Fruit fly (Drosophila melanogaster) whole organism, embryonic: ENCODE measurements around the gene CG43439.
A peak's percentile ranks its signal among the peaks of the same experiment; 100 is the strongest.

Source experiments
- CG10147 ChIP-seq: fragments of 200-800 bp; sonication (Bioruptor generic); optimal IDR thresholded peaks from 2 replicates; lab custom pipeline; 2019; ENCODE audit warnings: missing biosample characterization, mild to moderate bottlenecking, missing genetic modification characterization, moderate library complexity
- CG10267 ChIP-seq: fragments of 200-800 bp; sonication (Bioruptor generic); optimal IDR thresholded peaks from 2 replicates; lab custom pipeline; 2018; ENCODE audit warnings: missing biosample characterization, mild to moderate bottlenecking, missing genetic modification characterization, moderate library complexity
- CG10959 ChIP-seq: fragments of 200-800 bp; sonication (Bioruptor generic); IDR thresholded peaks from 2 replicates; pipeline ENCODE4 v1.3.6; 2022; ENCODE audit warnings: missing biosample characterization, missing genetic modification characterization
- CG12104 ChIP-seq: fragments of 200-800 bp; sonication (Bioruptor generic); optimal IDR thresholded peaks from 3 replicates; lab custom pipeline; 2016; ENCODE audit warnings: missing biosample characterization, missing genetic modification characterization
- CG16779 ChIP-seq: fragments of 200-800 bp; sonication (Bioruptor generic); IDR thresholded peaks from 2 replicates; pipeline ENCODE4 v1.3.6; 2022; ENCODE audit warnings: missing biosample characterization, missing genetic modification characterization
- CG16813 ChIP-seq: fragments of 200-800 bp; sonication (Bioruptor generic); IDR thresholded peaks from 3 replicates; pipeline ENCODE4 v1.3.6; 2022; ENCODE audit warnings: missing biosample characterization, missing genetic modification characterization; ENCODE audit not compliant: partially characterized antibody
- CG2129 ChIP-seq: fragments of 200-800 bp; sonication (Bioruptor generic); IDR thresholded peaks from 2 replicates; pipeline ENCODE4 v1.3.6; 2022; ENCODE audit warnings: missing biosample characterization, missing genetic modification characterization; ENCODE audit not compliant: partially characterized antibody
- CG30403 ChIP-seq: fragments of 200-800 bp; sonication (Bioruptor generic); optimal IDR thresholded peaks from 3 replicates; lab custom pipeline; 2016; ENCODE audit warnings: missing biosample characterization, missing genetic modification characterization
- CG4282 ChIP-seq: fragments of 200-800 bp; sonication (Bioruptor generic); optimal IDR thresholded peaks from 2 replicates; lab custom pipeline; 2016; ENCODE audit warnings: missing biosample characterization, missing genetic modification characterization
- CG7556 ChIP-seq: fragments of 200-800 bp; sonication (Bioruptor generic); optimal IDR thresholded peaks from 2 replicates; lab custom pipeline; 2017; ENCODE audit warnings: missing biosample characterization, mild to moderate bottlenecking, missing genetic modification characterization
- CG7745 ChIP-seq: fragments of 200-800 bp; sonication (Bioruptor generic); optimal IDR thresholded peaks from 2 replicates; lab custom pipeline; 2018; ENCODE audit warnings: missing biosample characterization, mild to moderate bottlenecking, missing genetic modification characterization, moderate library complexity
- CG8478 ChIP-seq: fragments of >200 bp; optimal IDR thresholded peaks from 2 replicates; lab custom pipeline; 2018
- Deaf1 ChIP-seq: fragments of 200-800 bp; optimal IDR thresholded peaks from 3 replicates; lab custom pipeline; 2019; ENCODE audit warnings: missing biosample characterization, mild to moderate bottlenecking, missing genetic modification characterization, moderate library complexity
- Ets65A ChIP-seq: fragments of 200-800 bp; sonication (Bioruptor generic); peaks from one replicate; lab custom pipeline; 2016; ENCODE audit warnings: missing biosample characterization, missing genetic modification characterization
- GATAe ChIP-seq: fragments of 200-800 bp; sonication (Bioruptor generic); conservative IDR thresholded peaks from 2 replicates; pipeline ENCODE4 v1.3.6; 2022; ENCODE audit warnings: missing biosample characterization, missing genetic modification characterization
- Hr39 ChIP-seq: fragments of >200 bp; optimal IDR thresholded peaks from 2 replicates; lab custom pipeline; 2017
- Kr ChIP-seq: fragments of 200-800 bp; sonication (Bioruptor generic); optimal IDR thresholded peaks from 2 replicates; lab custom pipeline; 2017; ENCODE audit warnings: missing biosample characterization, mild to moderate bottlenecking, missing genetic modification characterization
- Med ChIP-seq: fragments of 200-800 bp; sonication (Bioruptor generic); peaks from one replicate; lab custom pipeline; 2016; ENCODE audit warnings: missing biosample characterization, missing genetic modification characterization, mild to moderate bottlenecking, inconsistent platforms, moderate library complexity
- Oaz ChIP-seq: fragments of 200-800 bp; sonication (Bioruptor generic); IDR thresholded peaks from 2 replicates; pipeline ENCODE4 v1.3.6; 2022; ENCODE audit warnings: missing biosample characterization, missing genetic modification characterization
- Pdp1 ChIP-seq, 2 experiments: fragments of 200-800 bp; sonication (Bioruptor generic); optimal IDR thresholded peaks; 3 replicates each; lab custom pipeline; 2016; ENCODE audit warnings: missing biosample characterization in 2 of 2, missing genetic modification characterization in 2 of 2, mild to moderate bottlenecking in 1 of 2, moderate library complexity in 1 of 2
- Vsx1 ChIP-seq: fragments of 200-800 bp; sonication (Bioruptor generic); optimal IDR thresholded peaks from 2 replicates; lab custom pipeline; 2017; ENCODE audit warnings: missing biosample characterization, mild to moderate bottlenecking, missing genetic modification characterization, missing genetic modification reagents
- al ChIP-seq: fragments of 200-800 bp; sonication (Bioruptor generic); IDR thresholded peaks from 2 replicates; pipeline ENCODE4 v1.3.6; 2022; ENCODE audit warnings: missing biosample characterization, missing genetic modification characterization
- ara ChIP-seq: fragments of 200-800 bp; sonication (Bioruptor generic); IDR thresholded peaks from 2 replicates; pipeline ENCODE4 v1.3.6; 2022; ENCODE audit warnings: missing biosample characterization, missing genetic modification characterization
- cg ChIP-seq: fragments of 200-800 bp; sonication (Bioruptor generic); optimal IDR thresholded peaks from 3 replicates; lab custom pipeline; 2019; ENCODE audit warnings: missing biosample characterization, mild to moderate bottlenecking, missing genetic modification characterization, moderate library complexity
- chif ChIP-seq, 2 experiments: fragments of 200-800 bp; sonication (Bioruptor generic); optimal IDR thresholded peaks; 3 replicates each; lab custom pipeline; 2016; ENCODE audit warnings: missing biosample characterization in 2 of 2, missing genetic modification characterization in 2 of 2
- dmrt99B ChIP-seq: fragments of 200-800 bp; sonication (Bioruptor generic); optimal IDR thresholded peaks from 2 replicates; lab custom pipeline; 2018; ENCODE audit warnings: missing biosample characterization, mild to moderate bottlenecking, missing genetic modification characterization, moderate library complexity
- gem ChIP-seq: fragments of 200-800 bp; sonication (Bioruptor generic); optimal IDR thresholded peaks from 2 replicates; lab custom pipeline; 2019; ENCODE audit warnings: missing biosample characterization, mild to moderate bottlenecking, missing genetic modification characterization, moderate library complexity
- lov ChIP-seq, 2 experiments: fragments of 200-800 bp in 1 of 2; fragments of >200 bp in 1 of 2; sonication (Bioruptor generic) in 1 of 2; IDR thresholded peaks in 1 of 2; optimal IDR thresholded peaks in 1 of 2; 2 replicates in 1 of 2; 3 replicates in 1 of 2; pipeline versions ENCODE4 v1.3.6 to Lab custom; 2017 to 2022; ENCODE audit warnings: missing biosample characterization in 1 of 2, missing genetic modification characterization in 1 of 2
- pho ChIP-seq: fragments of 200-800 bp; sonication (Bioruptor generic); optimal IDR thresholded peaks from 2 replicates; lab custom pipeline; 2016; ENCODE audit warnings: missing biosample characterization, missing genetic modification characterization
- prd ChIP-seq, 3 experiments: fragments of >200 bp in 2 of 3; fragments of 200-800 bp in 1 of 3; sonication (Bioruptor generic) in 1 of 3; optimal IDR thresholded peaks in 2 of 3; IDR thresholded peaks in 1 of 3; 2 replicates in 2 of 3; 3 replicates in 1 of 3; pipeline versions ENCODE4 v1.3.6 to Lab custom; 2017 to 2022; ENCODE audit warnings: missing biosample characterization in 1 of 3, missing genetic modification characterization in 1 of 3
- sc ChIP-seq, 3 experiments: fragments of >200 bp in 2 of 3; fragments of 200-800 bp in 1 of 3; sonication (Bioruptor generic) in 1 of 3; optimal IDR thresholded peaks; 2 replicates in 2 of 3; 3 replicates in 1 of 3; lab custom pipeline; 2017; ENCODE audit warnings: mild to moderate bottlenecking in 1 of 3, missing biosample characterization in 1 of 3, missing genetic modification characterization in 1 of 3, missing genetic modification reagents in 1 of 3
- scrt ChIP-seq: fragments of 200-800 bp; sonication (Bioruptor generic); optimal IDR thresholded peaks from 2 replicates; lab custom pipeline; 2018; ENCODE audit warnings: missing biosample characterization, mild to moderate bottlenecking, missing genetic modification characterization, moderate library complexity
- sens ChIP-seq: fragments of 200-800 bp; sonication (Bioruptor generic); peaks from one replicate; lab custom pipeline; 2016; ENCODE audit warnings: missing biosample characterization, missing genetic modification characterization
- sim ChIP-seq: fragments of 200-800 bp; sonication (Bioruptor generic); IDR thresholded peaks from 2 replicates; pipeline ENCODE4 v1.3.6; 2022; ENCODE audit warnings: missing biosample characterization, missing genetic modification characterization
- sr ChIP-seq: fragments of 200-800 bp; sonication (Bioruptor generic); IDR thresholded peaks from 3 replicates; pipeline ENCODE4 v1.3.6; 2022; ENCODE audit warnings: missing biosample characterization, missing genetic modification characterization
- stwl ChIP-seq: fragments of 200-800 bp; sonication (Bioruptor generic); optimal IDR thresholded peaks from 3 replicates; lab custom pipeline; 2018; ENCODE audit warnings: missing biosample characterization, mild to moderate bottlenecking, missing genetic modification characterization, moderate library complexity
- tx ChIP-seq: fragments of 200-800 bp; sonication (Bioruptor generic); optimal IDR thresholded peaks from 2 replicates; lab custom pipeline; 2016; ENCODE audit warnings: missing biosample characterization, missing genetic modification characterization
- unc-4 ChIP-seq: fragments of 200-800 bp; sonication (Bioruptor generic); IDR thresholded peaks from 2 replicates; pipeline ENCODE4 v1.3.6; 2022; ENCODE audit warnings: missing biosample characterization, missing genetic modification characterization; ENCODE audit not compliant: partially characterized antibody

The CG43439 gene

DNA sequence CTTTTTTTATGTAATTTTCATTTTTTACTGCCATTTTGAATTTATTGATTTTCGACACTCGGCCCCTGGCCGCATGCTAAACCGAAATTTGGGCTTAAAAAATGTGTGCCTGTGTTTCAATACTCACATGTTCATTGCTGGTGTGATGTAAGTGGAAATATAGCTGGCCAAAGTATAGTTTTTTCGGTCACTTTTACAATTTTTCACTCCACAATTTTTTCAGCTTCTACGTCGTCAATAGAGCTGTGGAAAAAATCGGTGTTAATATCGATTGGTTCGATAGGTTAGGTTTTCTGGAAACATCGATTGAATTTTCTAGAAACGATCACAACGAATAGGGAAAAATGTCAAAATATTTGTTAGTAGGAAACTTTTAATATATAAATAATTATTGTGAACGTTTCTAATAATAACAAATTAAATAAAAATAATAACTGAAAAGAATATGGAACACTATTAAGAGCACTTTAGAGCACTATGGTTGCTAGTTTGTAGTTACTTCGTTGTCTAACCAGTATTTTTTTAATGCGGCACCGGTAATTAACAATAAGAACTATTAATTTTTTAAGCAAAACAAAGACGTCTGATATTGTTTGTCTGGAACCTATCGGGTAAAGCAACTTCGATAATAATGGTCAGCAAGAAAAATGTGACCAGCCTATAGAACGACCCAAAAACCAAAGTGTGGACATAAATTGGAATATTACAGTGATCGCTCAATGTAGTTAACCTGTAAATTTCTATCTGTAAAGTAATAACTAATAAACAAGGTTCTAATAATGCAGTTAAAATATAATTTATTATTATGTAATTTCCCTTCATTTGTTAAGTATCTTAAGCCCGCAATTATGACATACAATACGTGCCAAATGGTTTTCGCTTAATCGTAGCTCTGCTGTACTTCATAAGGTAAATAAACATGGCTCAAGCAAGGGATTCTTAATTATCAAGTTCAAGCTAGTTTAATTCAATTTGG lies 28.8 kb downstream of the CG43439 start, which contains the start of the genes CG10077 and CG9948 (continued):
- peak; percentile 86 for TF ChIP-seq CG10147 (GFP tag; lab: Kevin White, UChicago)
- no peak for TF ChIP-seq GATAe (GFP tag; lab: Robert Waterston, UW)
- TF ChIP-seq sim (GFP tag; lab: Robert Waterston, UW): peak; percentile 75; the same call in 1 of the 2 replicates
- peak; percentile 61 for TF ChIP-seq Vsx1 (GFP tag; lab: Kevin White, UChicago)
- TF ChIP-seq sr (GFP tag; lab: Robert Waterston, UW): 0 out of 3 replicates have a peak, but pooled peaks have one; percentile 25
- TF ChIP-seq sens (GFP tag; lab: Kevin White, UChicago): peak; percentile 96
- peak; percentile 84 for TF ChIP-seq CG7556 (GFP tag; lab: Kevin White, UChicago)
- peak; percentile 65 for TF ChIP-seq Deaf1
- peak; percentile 85 for TF ChIP-seq Oaz (GFP tag; lab: Robert Waterston, UW)
- TF ChIP-seq CG10267 (tag; lab: Kevin White, UChicago): peak; percentile 81
- peak; percentile 32 to 77 for TF ChIP-seq chif (GFP tag; optimal IDR thresholded peaks at IDR 0.05; lab: Kevin White, UChicago)
- TF ChIP-seq gem (tag; lab: Kevin White, UChicago): peak; percentile 95
- peak; percentile 57 for TF ChIP-seq stwl (tag; lab: Kevin White, UChicago)
- TF ChIP-seq Hr39: no peak
- peak; percentile 69 for TF ChIP-seq CG12104 (GFP tag; lab: Kevin White, UChicago)
- TF ChIP-seq unc-4: peak; percentile 81
- peak; percentile 86 for TF ChIP-seq ara (GFP tag; lab: Robert Waterston, UW)
- no peak for TF ChIP-seq lov (optimal IDR thresholded peaks at IDR 0.05; lab: Kevin White, UChicago)
- TF ChIP-seq lov (GFP tag; IDR thresholded peaks at IDR 0.05; lab: Robert Waterston, UW): peak; percentile 46; the same call in 1 of the 3 replicates
- peak; percentile 73 for TF ChIP-seq pho (GFP tag; lab: Kevin White, UChicago)
- no peak for TF ChIP-seq sc (optimal IDR thresholded peaks at IDR 0.05; lab: Kevin White, UChicago)
- TF ChIP-seq sc (GFP tag; optimal IDR thresholded peaks at IDR 0.05; lab: Kevin White, UChicago): peak; percentile 74
- TF ChIP-seq CG7745 (tag; lab: Kevin White, UChicago): peak; percentile 62

DNA sequence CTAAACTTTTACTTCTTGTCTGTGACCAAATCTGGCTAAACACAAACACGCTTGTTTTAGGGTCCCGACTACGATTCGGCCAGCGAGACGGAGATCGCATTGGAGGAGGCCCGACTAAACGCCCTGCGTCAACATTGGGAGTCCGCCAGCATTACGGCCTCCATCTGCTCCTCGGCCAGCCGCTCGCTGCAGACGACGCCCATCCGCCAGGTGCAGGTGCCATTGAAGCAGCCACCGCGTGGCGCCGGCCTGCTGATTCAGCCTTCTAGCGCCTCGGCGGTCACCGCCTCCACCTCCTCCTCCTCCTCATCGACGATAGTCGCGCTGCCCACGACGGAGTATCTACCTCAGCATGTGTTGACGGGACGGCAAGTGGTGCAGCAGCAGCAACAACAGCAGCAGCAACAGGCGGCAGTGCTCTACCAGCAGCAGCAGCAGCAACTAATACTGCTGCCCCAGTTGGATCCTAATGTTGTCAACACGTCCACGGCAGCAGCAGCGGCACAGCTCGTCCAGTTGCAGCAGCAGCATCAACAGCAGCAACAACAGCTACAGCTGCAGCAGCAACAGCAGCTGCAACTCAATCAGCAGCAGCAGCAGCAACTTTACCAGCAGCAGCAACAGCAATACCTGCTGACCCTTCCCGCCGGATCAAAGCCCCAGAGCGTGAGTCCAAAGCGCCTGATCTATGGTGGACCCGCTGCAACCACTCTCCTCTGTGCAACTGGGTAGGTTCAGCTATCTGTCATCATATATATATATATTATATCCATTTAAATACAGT lies 37.0 kb downstream of the CG43439 start:
- no peak for TF ChIP-seq CG30403
- 0 out of 3 replicates have a peak, but pooled peaks have one; percentile 15 for TF ChIP-seq CG16813 (GFP tag; lab: Robert Waterston, UW)
- TF ChIP-seq tx (GFP tag; lab: Kevin White, UChicago): no peak
- no peak for TF ChIP-seq al (GFP tag; lab: Robert Waterston, UW)
- TF ChIP-seq CG2129 (GFP tag; lab: Robert Waterston, UW): no peak
- TF ChIP-seq Med: peak; percentile 52
- TF ChIP-seq dmrt99B (tag; lab: Kevin White, UChicago): no peak
- peak; percentile 51 for TF ChIP-seq CG8478 (lab: Kevin White, UChicago)
- peak; percentile 57 for TF ChIP-seq Ets65A (GFP tag; lab: Kevin White, UChicago)
- no peak for TF ChIP-seq prd (optimal IDR thresholded peaks at IDR 0.05; lab: Kevin White, UChicago)
- 0 out of 3 replicates have a peak, but pooled peaks have one; percentile 8 for TF ChIP-seq prd (GFP tag; IDR thresholded peaks at IDR 0.05; lab: Robert Waterston, UW)
- TF ChIP-seq CG16779 (GFP tag; lab: Robert Waterston, UW): 0 out of 2 replicates have a peak, but pooled peaks have one; percentile 29

DNA sequence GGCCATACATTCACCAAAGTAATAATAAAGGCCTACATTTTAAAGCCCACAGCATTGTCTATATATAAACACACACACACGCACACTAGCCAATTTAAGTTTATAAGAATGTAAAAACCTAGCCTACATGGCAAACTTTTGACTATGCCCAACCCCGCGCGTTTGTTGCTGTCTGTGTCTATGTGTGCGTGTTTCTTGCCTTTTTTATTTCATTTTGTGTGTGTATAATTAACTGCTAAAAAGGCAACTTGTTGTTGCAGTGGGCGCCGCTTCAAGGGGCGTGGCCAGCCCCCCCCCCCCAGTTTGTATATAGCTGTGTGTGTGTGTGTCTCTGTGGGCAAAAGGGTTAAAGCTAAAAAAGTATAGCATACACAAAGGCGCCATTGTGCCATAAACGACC lies 39.0 kb downstream of the CG43439 start:
- TF ChIP-seq Kr (GFP tag; lab: Kevin White, UChicago) (peak; percentile 36), Pdp1 (GFP tag; optimal IDR thresholded peaks at IDR 0.05; lab: Kevin White, UChicago) (no peak), CG4282 (GFP tag; lab: Kevin White, UChicago) (no peak), cg (GFP tag; lab: Kevin White, UChicago) (peak; percentile 17), Med (peak; percentile 59), scrt (GFP tag; lab: Kevin White, UChicago) (peak; percentile 56), CG10959 (GFP tag; lab: Robert Waterston, UW) (peak; percentile 20; the same call in 1 of the 2 replicates)
